Worm (Caenorhabditis elegans): ENCODE data around the gene his-61.

DNA sequence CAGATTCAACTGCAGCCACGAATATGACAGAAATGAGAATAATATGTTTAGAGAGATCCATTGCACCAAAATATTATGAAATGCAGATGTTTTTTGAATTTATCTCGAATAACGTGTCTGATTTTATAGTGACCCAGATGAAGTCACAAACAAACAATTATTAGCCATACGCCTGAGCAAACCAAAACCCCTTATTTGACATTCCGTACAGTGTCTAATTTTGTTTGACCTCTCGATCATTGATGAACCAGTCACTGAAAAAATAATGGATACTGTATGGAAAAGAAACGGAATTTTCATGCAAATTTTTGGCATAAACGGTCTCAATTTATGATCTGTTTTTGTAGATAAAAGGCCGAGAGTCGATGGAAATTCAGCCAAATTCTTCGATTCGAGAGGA, 30.1 kb upstream of the his-61 start, which contains the start of the genes R05G6.9 and R05G6.3:
- no peak for TF ChIP-seq nhr-28 (tag; optimal IDR thresholded peaks at IDR 0.05)
- TF ChIP-seq gei-8 (GFP tag; optimal IDR thresholded peaks at IDR 0.05): no peak
- no peak for TF ChIP-seq Y5F2A.4 (GFP tag; optimal IDR thresholded peaks at IDR 0.05)
- TF ChIP-seq mxl-2 (GFP tag; conservative IDR thresholded peaks at IDR 0.05): no peak
- TF ChIP-seq ceh-62 (tag; optimal IDR thresholded peaks at IDR 0.05): no peak
- no peak for TF ChIP-seq hlh-30 (tag; optimal IDR thresholded peaks at IDR 0.05; ENCODE audit: insufficient read depth)
- no peak for TF ChIP-seq F37D6.2 (tag; optimal IDR thresholded peaks at IDR 0.05)
- no peak for TF ChIP-seq nhr-237 (tag; optimal IDR thresholded peaks at IDR 0.05)
- no peak for TF ChIP-seq aly-2 (tag; optimal IDR thresholded peaks at IDR 0.05)
- TF ChIP-seq snpc-1.2 (GFP tag; IDR thresholded peaks at IDR 0.05): no peak
- TF ChIP-seq sdz-12 (GFP tag; optimal IDR thresholded peaks at IDR 0.05): no peak
- TF ChIP-seq unc-62 (GFP tag; optimal IDR thresholded peaks at IDR 0.05 in 1 of 2): peak in 1 of 2 experiments; percentile 7
- no peak for TF ChIP-seq unc-62 (tag; optimal IDR thresholded peaks at IDR 0.05)
- TF ChIP-seq lin-15B (tag; optimal IDR thresholded peaks at IDR 0.05): no peak
